Worm (Caenorhabditis elegans) whole organism, L4 larva: ENCODE results near the gene ZK380.2.
"Not testable (repeated sequence)": the region's sequence is repeated elsewhere in the genome, so short reads cannot be mapped to it uniquely, and the experiment has no call there.

Experiments
- ceh-28 ChIP-seq: fragments of 150-350 bp; optimal IDR thresholded peaks from 2 replicates; lab custom pipeline; 2014; ENCODE audit warnings: missing biosample characterization, missing genetic modification reagents, missing genetic modification characterization
- egl-27 ChIP-seq: sonication (generic microtip); optimal IDR thresholded peaks from 3 replicates; lab custom pipeline; 2017; ENCODE audit warnings: missing biosample characterization, missing genetic modification reagents, missing genetic modification characterization
- mep-1 ChIP-seq: fragments of 150-350 bp; sonication (generic microtip); optimal IDR thresholded peaks from 3 replicates; lab custom pipeline; 2014; ENCODE audit warnings: missing biosample characterization, missing genetic modification characterization
- nhr-102 ChIP-seq: sonication (generic microtip); optimal IDR thresholded peaks from 2 replicates; lab custom pipeline; 2016; ENCODE audit warnings: mild to moderate bottlenecking, missing genetic modification characterization, moderate library complexity, missing compliant biosample characterization
- nhr-25 ChIP-seq: sonication (generic microtip); optimal IDR thresholded peaks from 2 replicates; lab custom pipeline; 2017; ENCODE audit warnings: missing genetic modification characterization, mild to moderate bottlenecking, missing compliant biosample characterization, antibody characterized with exemption, moderate library complexity, borderline replicate concordance; ENCODE audit not compliant: insufficient read depth
- nhr-6 ChIP-seq: fragments of 150-350 bp; optimal IDR thresholded peaks from 2 replicates; lab custom pipeline; 2014; ENCODE audit warnings: missing biosample characterization, missing genetic modification characterization
- zag-1 ChIP-seq: fragments of 150-350 bp; optimal IDR thresholded peaks from 2 replicates; lab custom pipeline; 2014; ENCODE audit warnings: missing biosample characterization, missing genetic modification characterization

ce11 chrX:1681482-1681881 is 50.2 kb downstream of the ZK380.2 start:
- not testable (repeated sequence) for TF ChIP-seq ceh-28; zag-1; egl-27 (tag; lab: Kevin White, UChicago); nhr-102; nhr-6; nhr-25 (tag; lab: Kevin White, UChicago); mep-1 (tag; lab: Kevin White, UChicago)
